2 worm cellular contexts compared by ENCODE assay signal in genomic region chrX:6905581-6905980, ce11.
A peak's percentile ranks its signal among the peaks of the same experiment; 100 is the strongest.
TF ChIP-seq lines count a peak whose summit lies in the region.

No protein-coding gene starts in this region.

TF ChIP-seq in whole organism, L2 larva, 48 proteins besides CTCF, POLR2A, EP300 and RAD21 (continued from another document):
- no peak for TF ChIP-seq aly-2 (tag; optimal IDR thresholded peaks at IDR 0.05; lab: Kevin White, UChicago)
- no peak for TF ChIP-seq ZK546.5 (tag; optimal IDR thresholded peaks at IDR 0.05; lab: Kevin White, UChicago)
- TF ChIP-seq fos-1 (tag; optimal IDR thresholded peaks at IDR 0.05; lab: Kevin White, UChicago), result peak; percentile 67
- no peak for TF ChIP-seq nhr-6 (tag; optimal IDR thresholded peaks at IDR 0.05; lab: Kevin White, UChicago)
- peak; percentile 47 for TF ChIP-seq F13H6.1 (tag; optimal IDR thresholded peaks at IDR 0.05; lab: Kevin White, UChicago)
- TF ChIP-seq ztf-4 (tag; optimal IDR thresholded peaks at IDR 0.05; lab: Kevin White, UChicago), result no peak
- TF ChIP-seq egl-27 (tag; optimal IDR thresholded peaks at IDR 0.05; lab: Kevin White, UChicago), result no peak
- no peak for TF ChIP-seq nhr-11 (tag; optimal IDR thresholded peaks at IDR 0.05; lab: Kevin White, UChicago)
- no peak for TF ChIP-seq mdl-1 (tag; optimal IDR thresholded peaks at IDR 0.05; lab: Kevin White, UChicago)
- no peak for TF ChIP-seq nhr-237 (tag; optimal IDR thresholded peaks at IDR 0.05; lab: Kevin White, UChicago)
- TF ChIP-seq nhr-10 (tag; optimal IDR thresholded peaks at IDR 0.05; lab: Kevin White, UChicago), result no peak
- no peak for TF ChIP-seq ztf-1 (GFP tag; conservative IDR thresholded peaks at IDR 0.05; lab: Robert Waterston, UW)
- TF ChIP-seq lin-13 (GFP tag; optimal IDR thresholded peaks at IDR 0.05; lab: Kevin White, UChicago), result no peak
- TF ChIP-seq nhr-23 (tag; optimal IDR thresholded peaks at IDR 0.05; lab: Kevin White, UChicago), result no peak
- TF ChIP-seq unc-39 (tag; optimal IDR thresholded peaks at IDR 0.05; lab: Kevin White, UChicago), result no peak
- peak; percentile 84 for TF ChIP-seq nhr-129 (tag; optimal IDR thresholded peaks at IDR 0.05; lab: Kevin White, UChicago)
- TF ChIP-seq Y55F3AM.14 (GFP tag; optimal IDR thresholded peaks at IDR 0.05; lab: Kevin White, UChicago), result no peak
- no peak for TF ChIP-seq zag-1 (tag; optimal IDR thresholded peaks at IDR 0.05; lab: Kevin White, UChicago)
- TF ChIP-seq nhr-25 (tag; optimal IDR thresholded peaks at IDR 0.05; lab: Kevin White, UChicago), result no peak
- no peak for TF ChIP-seq sem-4 (tag; optimal IDR thresholded peaks at IDR 0.05; lab: Kevin White, UChicago)
- no peak for TF ChIP-seq ztf-11 (tag; optimal IDR thresholded peaks at IDR 0.05; lab: Kevin White, UChicago)
- TF ChIP-seq mbf-1 (tag; optimal IDR thresholded peaks at IDR 0.05; lab: Kevin White, UChicago), result no peak
- TF ChIP-seq C34F6.9 (tag; optimal IDR thresholded peaks at IDR 0.05; lab: Kevin White, UChicago), result no peak
- TF ChIP-seq R02D3.7 (tag; optimal IDR thresholded peaks at IDR 0.05; lab: Kevin White, UChicago), result no peak
- no peak for TF ChIP-seq unc-62 (GFP tag; optimal IDR thresholded peaks at IDR 0.05; lab: Kevin White, UChicago)
- TF ChIP-seq lin-39 (tag; optimal IDR thresholded peaks at IDR 0.05; lab: Kevin White, UChicago), result no peak

TF ChIP-seq in whole organism, L4 larva, 104 proteins besides CTCF, POLR2A, EP300 and RAD21 (continued from another document):
- TF ChIP-seq T26A8.4 (GFP tag; IDR thresholded peaks at IDR 0.05; lab: Robert Waterston, UW) (no peak), dpl-1 (GFP tag; optimal IDR thresholded peaks at IDR 0.05; lab: Kevin White, UChicago) (no peak), daf-12 (tag; optimal IDR thresholded peaks at IDR 0.05; lab: Kevin White, UChicago) (no peak), dmd-9 (GFP tag; IDR thresholded peaks at IDR 0.05; lab: Robert Waterston, UW) (no peak), dmd-8 (GFP tag; IDR thresholded peaks at IDR 0.05; lab: Robert Waterston, UW) (no peak), nhr-77 (tag; optimal IDR thresholded peaks at IDR 0.05; lab: Kevin White, UChicago) (peak; percentile 55), nhr-102 (tag; optimal IDR thresholded peaks at IDR 0.05; lab: Kevin White, UChicago) (peak; percentile 8), dmd-6 (GFP tag; IDR thresholded peaks at IDR 0.05; lab: Robert Waterston, UW) (peak; percentile 85), daf-16 (GFP tag; optimal IDR thresholded peaks at IDR 0.05; lab: Kevin White, UChicago) (no peak), daf-16 (tag; optimal IDR thresholded peaks at IDR 0.05; lab: Kevin White, UChicago) (peak; percentile 78), lin-15B (tag; optimal IDR thresholded peaks at IDR 0.05; lab: Kevin White, UChicago) (no peak), php-3 (GFP tag; IDR thresholded peaks at IDR 0.05; lab: Robert Waterston, UW) (peak; percentile 51; the same call in 1 of the 2 replicates), mdt-29 (GFP tag; IDR thresholded peaks at IDR 0.05; lab: Robert Waterston, UW) (no peak), hlh-11 (tag; optimal IDR thresholded peaks at IDR 0.05; lab: Kevin White, UChicago) (peak; percentile 76), hif-1 (tag; optimal IDR thresholded peaks at IDR 0.05; lab: Kevin White, UChicago) (peak in 1 of 2 experiments; percentile 21), nhr-25 (tag; optimal IDR thresholded peaks at IDR 0.05; lab: Kevin White, UChicago; ENCODE audit: borderline replicate concordance, insufficient read depth) (no peak), ceh-82 (tag; optimal IDR thresholded peaks at IDR 0.05; lab: Kevin White, UChicago) (no peak), dve-1 (tag; optimal IDR thresholded peaks at IDR 0.05; lab: Kevin White, UChicago; ENCODE audit: insufficient read depth) (peak; percentile 86), lin-1 (GFP tag; IDR thresholded peaks at IDR 0.05; lab: Robert Waterston, UW) (0 out of 2 replicates have a peak, but pooled peaks have one; percentile 13), ceh-20 (GFP tag; IDR thresholded peaks at IDR 0.05; lab: Robert Waterston, UW) (0 out of 2 replicates have a peak, but pooled peaks have one; percentile 17)
